Worm (Caenorhabditis elegans) whole organism, young adult: ENCODE measurements around the gene Y58A7A.4.

ENCODE experiments used
- F52B5.7 ChIP-seq: sonication (generic microtip); optimal IDR thresholded peaks from 2 replicates; lab custom pipeline; 2016; ENCODE audit warnings: mild to moderate bottlenecking, missing genetic modification characterization, missing compliant biosample characterization
- F57A8.1 ChIP-seq: fragments of 200-800 bp; sonication (Bioruptor generic); optimal IDR thresholded peaks from 2 replicates; lab custom pipeline; 2018; ENCODE audit warnings: mild to moderate bottlenecking, missing genetic modification characterization, moderate library complexity, missing compliant biosample characterization
- ama-1 ChIP-seq, 3 experiments: fragments of 150-350 bp in 1 of 3; sonication (generic microtip) in 2 of 3; optimal IDR thresholded peaks; 2 replicates each; lab custom pipeline; 2014 to 2018; ENCODE audit warnings: missing biosample characterization in 2 of 3, missing genetic modification characterization in 2 of 3, missing genetic modification reagents in 2 of 3
- aptf-2 ChIP-seq: fragments of 200-800 bp; sonication (Bioruptor generic); conservative IDR thresholded peaks from 2 replicates; pipeline ENCODE4 v1.3.6; 2022; ENCODE audit warnings: missing genetic modification reagents, missing genetic modification characterization, missing compliant biosample characterization
- ccch-3 ChIP-seq: fragments of 200-800 bp; sonication (Bioruptor generic); optimal IDR thresholded peaks from 2 replicates; lab custom pipeline; 2018; ENCODE audit warnings: mild to moderate bottlenecking, missing genetic modification characterization, missing compliant biosample characterization
- ceh-40 ChIP-seq: fragments of 200-800 bp; sonication (Bioruptor generic); IDR thresholded peaks from 2 replicates; pipeline ENCODE4 v1.3.6; 2022; ENCODE audit warnings: missing genetic modification characterization, missing compliant biosample characterization
- hmg-1.2 ChIP-seq: fragments of 200-800 bp; sonication (Bioruptor generic); IDR thresholded peaks from 2 replicates; pipeline ENCODE4 v1.3.6; 2022; ENCODE audit warnings: missing genetic modification reagents, missing genetic modification characterization, missing compliant biosample characterization
- lir-1 ChIP-seq: fragments of 200-800 bp; sonication (Bioruptor generic); conservative IDR thresholded peaks from 2 replicates; pipeline ENCODE4 v1.3.6; 2022; ENCODE audit warnings: missing genetic modification reagents, missing genetic modification characterization, missing compliant biosample characterization
- snpc-4 ChIP-seq, 5 experiments: fragments of 150-350 bp in 1 of 5; sonication (generic microtip) in 4 of 5; optimal IDR thresholded peaks; 2 replicates each; lab custom pipeline; 2014 to 2018; ENCODE audit warnings: missing genetic modification characterization in 5 of 5, missing biosample characterization in 3 of 5, antibody characterized with exemption in 2 of 5, mild to moderate bottlenecking in 2 of 5, missing compliant biosample characterization in 2 of 5, missing genotype in 2 of 5, moderate library complexity in 2 of 5, missing genetic modification reagents in 1 of 5
- unc-130 ChIP-seq: sonication (generic microtip); optimal IDR thresholded peaks from 2 replicates; lab custom pipeline; 2016; ENCODE audit warnings: missing genetic modification reagents, missing genetic modification characterization, missing compliant biosample characterization
- ztf-22 ChIP-seq: fragments of 200-800 bp; sonication (Bioruptor generic); optimal IDR thresholded peaks from 2 replicates; lab custom pipeline; 2018; ENCODE audit warnings: mild to moderate bottlenecking, missing genetic modification characterization, moderate library complexity, missing compliant biosample characterization

DNA sequence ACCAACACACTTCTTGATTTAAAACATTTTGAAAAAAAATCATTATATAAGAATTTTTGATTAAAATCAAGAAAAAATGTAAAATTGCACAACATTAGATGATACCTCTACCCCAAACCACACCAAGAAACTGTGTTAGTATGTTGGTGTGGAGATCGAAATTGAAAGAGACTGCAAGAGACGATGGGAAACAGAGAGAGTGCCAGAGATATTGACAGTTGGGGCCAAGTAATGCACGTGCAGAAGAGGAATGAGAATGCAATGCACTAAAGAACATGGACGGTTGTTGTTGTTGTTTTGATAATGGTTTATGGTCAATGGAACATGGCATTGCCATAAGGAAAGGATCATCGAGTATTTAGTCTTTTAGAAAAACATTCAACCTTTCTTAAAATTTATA, 52.6 kb downstream of the Y58A7A.4 start:
- TF ChIP-seq hmg-1.2 (GFP tag; lab: Robert Waterston, UW) = peak; percentile 63; the same call in 1 of the 2 replicates
- no peak for TF ChIP-seq lir-1
- TF ChIP-seq aptf-2 (GFP tag; lab: Robert Waterston, UW) = no peak
- TF ChIP-seq F52B5.7 (tag; lab: Kevin White, UChicago) = no peak
- no peak for TF ChIP-seq ccch-3
- no peak for TF ChIP-seq snpc-4 (GFP tag; optimal IDR thresholded peaks at IDR 0.05; lab: Kevin White, UChicago)
- TF ChIP-seq snpc-4 (tag; optimal IDR thresholded peaks at IDR 0.05; lab: Kevin White, UChicago) = no peak
- TF ChIP-seq ama-1 (optimal IDR thresholded peaks at IDR 0.05; lab: Kevin White, UChicago) = no peak
- no peak for TF ChIP-seq ama-1 (GFP tag; optimal IDR thresholded peaks at IDR 0.05; lab: Kevin White, UChicago)
- no peak for TF ChIP-seq ztf-22 (GFP tag; lab: Kevin White, UChicago)
- TF ChIP-seq ceh-40 (GFP tag; lab: Robert Waterston, UW) = no peak
- no peak for TF ChIP-seq unc-130 (GFP tag; lab: Kevin White, UChicago)
- TF ChIP-seq F57A8.1 (GFP tag; lab: Kevin White, UChicago) = no peak
